Fruit fly (Drosophila melanogaster): ENCODE results near the gene Acn.

- TF ChIP-seq CG6854 (GFP tag; optimal IDR thresholded peaks at IDR 0.05), result no peak
- TF ChIP-seq acj6 (GFP tag; optimal IDR thresholded peaks at IDR 0.05), result no peak
- TF ChIP-seq Ets21C (GFP tag; optimal IDR thresholded peaks at IDR 0.05), result no peak
- no peak for TF ChIP-seq Blimp-1 (GFP tag; optimal IDR thresholded peaks at IDR 0.05)
- no peak for TF ChIP-seq CG11762 (GFP tag; optimal IDR thresholded peaks at IDR 0.05; ENCODE audit: insufficient read depth)
- no peak for TF ChIP-seq Smox (GFP tag; optimal IDR thresholded peaks at IDR 0.05)
- no peak for TF ChIP-seq Lpt (GFP tag; optimal IDR thresholded peaks at IDR 0.05)
- TF ChIP-seq Ets96B (tag; optimal IDR thresholded peaks at IDR 0.05), result no peak
- no peak for TF ChIP-seq CG10631 (GFP tag; optimal IDR thresholded peaks at IDR 0.05)
- TF ChIP-seq Hr39 (GFP tag; optimal IDR thresholded peaks at IDR 0.05), result no peak
These were observed 7.7 kb upstream of the Acn start for dm6 chr2L:19037455-19037854.
